Fruit fly (Drosophila melanogaster) whole organism, embryonic: ENCODE measurements around the gene smg.
A peak's percentile ranks its signal among the peaks of the same experiment; 100 is the strongest.

ENCODE experiments used
- ATbp ChIP-seq: fragments of 200-800 bp; sonication (Bioruptor generic); optimal IDR thresholded peaks from 2 replicates; lab custom pipeline; 2017; ENCODE audit warnings: missing biosample characterization, mild to moderate bottlenecking, missing genetic modification characterization, missing genetic modification reagents
- Abd-B ChIP-seq: fragments of 200-800 bp; sonication (Bioruptor generic); optimal IDR thresholded peaks from 2 replicates; lab custom pipeline; 2018; ENCODE audit warnings: missing biosample characterization, mild to moderate bottlenecking, missing genetic modification characterization, moderate library complexity
- Adf1 ChIP-seq: fragments of 200-800 bp; sonication (Bioruptor generic); IDR thresholded peaks from 2 replicates; pipeline ENCODE4 v1.3.6; 2022; ENCODE audit warnings: missing biosample characterization, missing genetic modification characterization
- Asciz ChIP-seq: fragments of 200-800 bp; sonication (Bioruptor generic); optimal IDR thresholded peaks from 2 replicates; lab custom pipeline; 2017; ENCODE audit warnings: missing biosample characterization, mild to moderate bottlenecking, missing genetic modification characterization, missing genetic modification reagents
- C15 ChIP-seq: fragments of 200-800 bp; sonication (Bioruptor generic); IDR thresholded peaks from 3 replicates; pipeline ENCODE4 v1.3.6; 2022; ENCODE audit warnings: missing biosample characterization, missing genetic modification characterization
- CG12104 ChIP-seq: fragments of 200-800 bp; sonication (Bioruptor generic); optimal IDR thresholded peaks from 3 replicates; lab custom pipeline; 2016; ENCODE audit warnings: missing biosample characterization, missing genetic modification characterization
- CG13296 ChIP-seq: fragments of 200-800 bp; sonication (Bioruptor generic); optimal IDR thresholded peaks from 3 replicates; lab custom pipeline; 2018; ENCODE audit warnings: missing biosample characterization, mild to moderate bottlenecking, missing genetic modification characterization
- CG1529 ChIP-seq: fragments of 200-800 bp; sonication (Bioruptor generic); optimal IDR thresholded peaks from 3 replicates; lab custom pipeline; 2018; ENCODE audit warnings: missing biosample characterization, missing genetic modification characterization
- CG16813 ChIP-seq: fragments of 200-800 bp; sonication (Bioruptor generic); IDR thresholded peaks from 3 replicates; pipeline ENCODE4 v1.3.6; 2022; ENCODE audit warnings: missing biosample characterization, missing genetic modification characterization; ENCODE audit not compliant: partially characterized antibody
- CG17361 ChIP-seq: fragments of 200-800 bp; sonication (Bioruptor generic); IDR thresholded peaks from 3 replicates; pipeline ENCODE4 v1.3.6; 2022; ENCODE audit warnings: missing biosample characterization, missing genetic modification characterization
- CG17802 ChIP-seq: fragments of 200-800 bp; sonication (Bioruptor generic); optimal IDR thresholded peaks from 2 replicates; lab custom pipeline; 2018; ENCODE audit warnings: missing biosample characterization, mild to moderate bottlenecking, missing genetic modification characterization, moderate library complexity
- CG17829 ChIP-seq: fragments of 200-800 bp; optimal IDR thresholded peaks from 2 replicates; lab custom pipeline; 2019; ENCODE audit warnings: missing biosample characterization, mild to moderate bottlenecking, missing genetic modification characterization, moderate library complexity
- CG18764 ChIP-seq: fragments of 200-800 bp; sonication (Bioruptor generic); optimal IDR thresholded peaks from 3 replicates; lab custom pipeline; 2016; ENCODE audit warnings: missing biosample characterization, missing genetic modification characterization
- CG30403 ChIP-seq: fragments of 200-800 bp; sonication (Bioruptor generic); optimal IDR thresholded peaks from 3 replicates; lab custom pipeline; 2016; ENCODE audit warnings: missing biosample characterization, missing genetic modification characterization
- CG31365 ChIP-seq: fragments of 200-800 bp; sonication (Bioruptor generic); optimal IDR thresholded peaks from 2 replicates; lab custom pipeline; 2018; ENCODE audit warnings: missing biosample characterization, mild to moderate bottlenecking, missing genetic modification characterization
- CG43689 ChIP-seq: fragments of 200-800 bp; sonication (Bioruptor generic); IDR thresholded peaks from 2 replicates; pipeline ENCODE4 v1.3.6; 2022; ENCODE audit warnings: missing biosample characterization, missing genetic modification characterization
- CG6654 ChIP-seq: fragments of 200-800 bp; sonication (Bioruptor generic); optimal IDR thresholded peaks from 2 replicates; lab custom pipeline; 2017; ENCODE audit warnings: missing biosample characterization, mild to moderate bottlenecking, missing genetic modification characterization
- CG7357 ChIP-seq: fragments of 200-800 bp; sonication (Bioruptor generic); IDR thresholded peaks from 3 replicates; pipeline ENCODE4 v1.3.6; 2022; ENCODE audit warnings: missing biosample characterization, missing genetic modification characterization
- CG7556 ChIP-seq: fragments of 200-800 bp; sonication (Bioruptor generic); optimal IDR thresholded peaks from 2 replicates; lab custom pipeline; 2017; ENCODE audit warnings: missing biosample characterization, mild to moderate bottlenecking, missing genetic modification characterization
- CG7786 ChIP-seq: fragments of 200-800 bp; sonication (Bioruptor generic); optimal IDR thresholded peaks from 2 replicates; lab custom pipeline; 2016; ENCODE audit warnings: missing biosample characterization, missing genetic modification characterization
- CHES-1-like ChIP-seq: fragments of 200-800 bp; sonication (Bioruptor generic); optimal IDR thresholded peaks from 2 replicates; lab custom pipeline; 2016; ENCODE audit warnings: missing biosample characterization, missing genetic modification characterization
- D19B ChIP-seq: fragments of 200-800 bp; sonication (Bioruptor generic); optimal IDR thresholded peaks from 2 replicates; lab custom pipeline; 2017; ENCODE audit warnings: missing biosample characterization, mild to moderate bottlenecking, missing genetic modification characterization
- Doc2 ChIP-seq: fragments of 200-800 bp; sonication (Bioruptor generic); IDR thresholded peaks from 2 replicates; pipeline ENCODE4 v1.3.6; 2022; ENCODE audit warnings: missing biosample characterization, missing genetic modification characterization
- Fer1 ChIP-seq: fragments of 200-800 bp; sonication (Bioruptor generic); optimal IDR thresholded peaks from 2 replicates; lab custom pipeline; 2017; ENCODE audit warnings: missing biosample characterization, mild to moderate bottlenecking, missing genetic modification characterization
- HmgZ ChIP-seq: fragments of 200-800 bp; sonication (Bioruptor generic); optimal IDR thresholded peaks from 2 replicates; lab custom pipeline; 2018; ENCODE audit warnings: missing biosample characterization, mild to moderate bottlenecking, missing genetic modification characterization
- Med ChIP-seq: fragments of 200-800 bp; sonication (Bioruptor generic); peaks from one replicate; lab custom pipeline; 2016; ENCODE audit warnings: missing biosample characterization, missing genetic modification characterization, mild to moderate bottlenecking, inconsistent platforms, moderate library complexity
- NK7.1 ChIP-seq: fragments of 200-800 bp; sonication (Bioruptor generic); optimal IDR thresholded peaks from 3 replicates; lab custom pipeline; 2016; ENCODE audit warnings: missing biosample characterization, missing genetic modification characterization
- Xrp1 ChIP-seq: fragments of 200-800 bp; sonication (Bioruptor generic); IDR thresholded peaks from 2 replicates; pipeline ENCODE4 v1.3.6; 2022; ENCODE audit warnings: missing biosample characterization, missing genetic modification characterization
- ac ChIP-seq: fragments of 200-800 bp; sonication (Bioruptor generic); optimal IDR thresholded peaks from 3 replicates; lab custom pipeline; 2017; ENCODE audit warnings: missing biosample characterization, mild to moderate bottlenecking, missing genetic modification characterization
- ato ChIP-seq: fragments of 200-800 bp; sonication (Bioruptor generic); IDR thresholded peaks from 2 replicates; pipeline ENCODE4 v1.3.6; 2022; ENCODE audit warnings: missing biosample characterization, missing genetic modification characterization; ENCODE audit not compliant: partially characterized antibody
- bowl ChIP-seq: fragments of 200-800 bp; sonication (Bioruptor generic); IDR thresholded peaks from 2 replicates; pipeline ENCODE4 v1.3.6; 2022; ENCODE audit warnings: missing biosample characterization, missing genetic modification characterization
- cato ChIP-seq: fragments of 200-800 bp; sonication (Bioruptor generic); optimal IDR thresholded peaks from 2 replicates; lab custom pipeline; 2016; ENCODE audit warnings: missing biosample characterization, missing genetic modification characterization, borderline replicate concordance
- chm ChIP-seq: fragments of 200-800 bp; sonication (Bioruptor generic); IDR thresholded peaks from 2 replicates; pipeline ENCODE4 v1.3.6; 2022; ENCODE audit warnings: missing biosample characterization, missing genetic modification characterization
- eve ChIP-seq, 2 experiments: fragments of >200 bp; optimal IDR thresholded peaks; 2 replicates each; lab custom pipeline; 2017; ENCODE audit warnings: missing biosample characterization in 2 of 2, missing genetic modification characterization in 2 of 2
- ftz-f1 ChIP-seq: fragments of 200-800 bp; sonication (Bioruptor generic); optimal IDR thresholded peaks from 2 replicates; lab custom pipeline; 2016; ENCODE audit warnings: missing biosample characterization, missing genetic modification characterization
- gt ChIP-seq: fragments of 200-800 bp; sonication (Bioruptor generic); IDR thresholded peaks from 2 replicates; pipeline ENCODE4 v1.3.6; 2022; ENCODE audit warnings: missing biosample characterization, missing genetic modification characterization
- inv ChIP-seq: fragments of 200-800 bp; sonication (Bioruptor generic); IDR thresholded peaks from 2 replicates; pipeline ENCODE4 v1.3.6; 2022; ENCODE audit warnings: missing biosample characterization, missing genetic modification characterization; ENCODE audit not compliant: partially characterized antibody
- lilli ChIP-seq: fragments of 200-800 bp; sonication (Bioruptor generic); optimal IDR thresholded peaks from 3 replicates; lab custom pipeline; 2016; ENCODE audit warnings: missing biosample characterization, missing genetic modification characterization
- lov ChIP-seq, 2 experiments: fragments of 200-800 bp in 1 of 2; fragments of >200 bp in 1 of 2; sonication (Bioruptor generic) in 1 of 2; IDR thresholded peaks in 1 of 2; optimal IDR thresholded peaks in 1 of 2; 2 replicates in 1 of 2; 3 replicates in 1 of 2; pipeline versions ENCODE4 v1.3.6 to Lab custom; 2017 to 2022; ENCODE audit warnings: missing biosample characterization in 1 of 2, missing genetic modification characterization in 1 of 2
- onecut ChIP-seq: fragments of 200-800 bp; sonication (Bioruptor generic); IDR thresholded peaks from 2 replicates; pipeline ENCODE4 v1.3.6; 2022; ENCODE audit warnings: missing biosample characterization, missing genetic modification characterization
- org-1 ChIP-seq: fragments of 200-800 bp; sonication (Bioruptor generic); optimal IDR thresholded peaks from 2 replicates; lab custom pipeline; 2017; ENCODE audit warnings: missing biosample characterization, missing genetic modification characterization
- pros ChIP-seq: fragments of 200-800 bp; sonication (Bioruptor generic); optimal IDR thresholded peaks from 3 replicates; lab custom pipeline; 2019; ENCODE audit warnings: missing biosample characterization, mild to moderate bottlenecking, missing genetic modification characterization, moderate library complexity
- pzg ChIP-seq: fragments of 200-800 bp; sonication (Bioruptor generic); optimal IDR thresholded peaks from 3 replicates; lab custom pipeline; 2018; ENCODE audit warnings: missing biosample characterization, mild to moderate bottlenecking, missing genetic modification characterization, moderate library complexity
- row ChIP-seq: fragments of 200-800 bp; sonication (Bioruptor generic); IDR thresholded peaks from 3 replicates; pipeline ENCODE4 v1.3.6; 2022; ENCODE audit warnings: missing biosample characterization, missing genetic modification characterization
- schlank ChIP-seq: fragments of 200-800 bp; sonication (Bioruptor generic); optimal IDR thresholded peaks from 2 replicates; lab custom pipeline; 2018; ENCODE audit warnings: missing biosample characterization, mild to moderate bottlenecking, missing genetic modification characterization
- sqz ChIP-seq: fragments of 200-800 bp; sonication (Bioruptor generic); optimal IDR thresholded peaks from 3 replicates; lab custom pipeline; 2018; ENCODE audit warnings: missing biosample characterization, mild to moderate bottlenecking, missing genetic modification characterization
- tio ChIP-seq: fragments of 200-800 bp; sonication (Bioruptor generic); optimal IDR thresholded peaks from 2 replicates; lab custom pipeline; 2017; ENCODE audit warnings: missing biosample characterization, missing genetic modification characterization, inconsistent platforms
- unc-4 ChIP-seq: fragments of 200-800 bp; sonication (Bioruptor generic); IDR thresholded peaks from 2 replicates; pipeline ENCODE4 v1.3.6; 2022; ENCODE audit warnings: missing biosample characterization, missing genetic modification characterization; ENCODE audit not compliant: partially characterized antibody

smg gene

DNA sequence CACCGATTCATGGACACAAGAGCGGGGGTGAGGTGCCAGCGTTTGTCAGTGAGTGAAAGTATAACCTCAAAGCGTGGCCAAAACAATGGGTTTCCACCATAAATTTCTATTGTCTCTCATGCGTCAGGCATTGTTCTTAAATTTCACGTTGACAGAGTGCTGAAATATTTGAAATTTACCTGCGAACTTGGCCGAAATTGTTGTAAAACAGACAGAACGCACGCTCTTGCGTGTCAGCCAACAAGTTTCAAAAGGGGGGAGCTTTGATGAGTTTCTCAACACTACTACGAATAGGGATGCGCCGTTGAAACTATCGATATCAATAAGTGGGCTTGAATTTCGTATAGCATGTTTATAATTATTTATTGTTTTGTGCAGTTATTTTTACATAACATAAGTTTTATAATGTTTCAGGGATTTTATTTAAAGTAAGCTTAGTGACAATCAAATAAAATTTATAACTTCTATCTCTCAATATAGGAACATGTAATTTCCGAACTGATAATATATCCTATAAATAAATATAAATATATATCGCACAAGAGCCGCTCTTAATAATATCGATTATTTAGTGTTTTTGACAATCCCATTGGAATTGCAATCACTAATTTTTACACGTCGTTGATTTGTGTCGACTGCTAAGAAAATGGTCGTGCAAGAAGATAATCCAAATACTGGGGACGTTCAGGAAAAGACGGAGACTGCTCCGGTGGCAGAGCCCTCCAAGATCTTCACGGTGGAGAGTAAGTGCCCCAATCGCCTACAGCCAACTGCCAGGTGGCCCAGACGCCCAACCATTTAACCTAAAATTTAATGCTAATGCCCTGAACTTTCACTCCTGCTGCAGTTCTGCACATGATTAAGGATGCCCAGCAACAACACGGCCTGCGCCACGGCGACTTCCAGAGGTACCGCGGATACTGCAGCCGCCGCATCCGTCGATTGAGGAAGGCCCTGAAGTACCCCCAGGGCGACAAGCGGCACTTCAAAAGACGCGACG lies 23.0 kb downstream of the smg start, which contains the start of the genes pix and Srp68 (continued):
- TF ChIP-seq CG7357: no peak
- no peak for TF ChIP-seq CG31365
- TF ChIP-seq Asciz (GFP tag; lab: Kevin White, UChicago): no peak
- no peak for TF ChIP-seq gt (GFP tag; lab: Robert Waterston, UW)
- TF ChIP-seq CG12104 (GFP tag; lab: Kevin White, UChicago): peak; percentile 58
- peak; percentile 55 for TF ChIP-seq CG1529 (GFP tag; lab: Kevin White, UChicago)
- TF ChIP-seq Xrp1 (GFP tag; lab: Robert Waterston, UW): peak; percentile 59; the same call in 1 of the 2 replicates
- no peak for TF ChIP-seq D19B
- TF ChIP-seq cato (GFP tag; lab: Kevin White, UChicago): peak; percentile 41
- TF ChIP-seq ftz-f1 (GFP tag; lab: Kevin White, UChicago): no peak
- TF ChIP-seq ATbp: no peak
- TF ChIP-seq Fer1 (GFP tag; lab: Kevin White, UChicago): peak; percentile 44
- peak; percentile 78 for TF ChIP-seq unc-4 (GFP tag; lab: Robert Waterston, UW)
- TF ChIP-seq CG7556 (GFP tag; lab: Kevin White, UChicago): peak; percentile 45
- peak; percentile 88 for TF ChIP-seq CG16813 (GFP tag; lab: Robert Waterston, UW)
- TF ChIP-seq C15: no peak
- TF ChIP-seq CG18764 (GFP tag; lab: Kevin White, UChicago): peak; percentile 31
- TF ChIP-seq CG17361: peak; percentile 88
- TF ChIP-seq ato: no peak
- peak; percentile 43 for TF ChIP-seq CG7786 (GFP tag; lab: Kevin White, UChicago)
- TF ChIP-seq ac (GFP tag; lab: Kevin White, UChicago): no peak
- TF ChIP-seq NK7.1 (GFP tag; lab: Kevin White, UChicago): no peak
- TF ChIP-seq lilli (GFP tag; lab: Kevin White, UChicago): peak; percentile 75
- TF ChIP-seq pzg: peak; percentile 45
- TF ChIP-seq tio (GFP tag; lab: Kevin White, UChicago): no peak
- TF ChIP-seq inv (GFP tag; lab: Robert Waterston, UW): peak; percentile 86
- peak; percentile 43 for TF ChIP-seq HmgZ (tag; lab: Kevin White, UChicago)
- no peak for TF ChIP-seq schlank (tag; lab: Kevin White, UChicago)
- peak; percentile 83 for TF ChIP-seq Abd-B (GFP tag; lab: Kevin White, UChicago)
- TF ChIP-seq CHES-1-like: peak; percentile 45
- TF ChIP-seq CG6654: no peak
- TF ChIP-seq CG13296 (GFP tag; lab: Kevin White, UChicago): no peak
- TF ChIP-seq chm (GFP tag; lab: Robert Waterston, UW): no peak
- no peak for TF ChIP-seq Adf1
- no peak for TF ChIP-seq eve (GFP tag; optimal IDR thresholded peaks at IDR 0.05; lab: Kevin White, UChicago)
- no peak for TF ChIP-seq sqz (GFP tag; lab: Kevin White, UChicago)
- 0 out of 2 replicates have a peak, but pooled peaks have one; percentile 17 for TF ChIP-seq onecut (GFP tag; lab: Robert Waterston, UW)
- peak; percentile 78 for TF ChIP-seq CG30403 (GFP tag; lab: Kevin White, UChicago)
- no peak for TF ChIP-seq bowl
- peak; percentile 76 for TF ChIP-seq CG17829 (tag; lab: Kevin White, UChicago)
- peak; percentile 94 for TF ChIP-seq row (GFP tag; lab: Robert Waterston, UW)
- peak; percentile 82 for TF ChIP-seq Med (GFP tag; lab: Kevin White, UChicago)
- TF ChIP-seq pros: no peak
- TF ChIP-seq CG17802 (tag; lab: Kevin White, UChicago): no peak
- TF ChIP-seq lov (optimal IDR thresholded peaks at IDR 0.05; lab: Kevin White, UChicago): no peak
- no peak for TF ChIP-seq lov (GFP tag; IDR thresholded peaks at IDR 0.05; lab: Robert Waterston, UW)
- no peak for TF ChIP-seq CG43689
- no peak for TF ChIP-seq org-1 (GFP tag; lab: Kevin White, UChicago)
- no peak for TF ChIP-seq Doc2 (GFP tag; lab: Robert Waterston, UW)
